Worm (Caenorhabditis elegans) whole organism, L1 larva: Measurements from ENCODE around the gene Y37D8A.19.

Experiments used
- C04F5.9 ChIP-seq: sonication (generic microtip); optimal IDR thresholded peaks from 2 replicates; lab custom pipeline; 2016; ENCODE audit warnings: missing genetic modification characterization, missing compliant biosample characterization
- F16B12.6 ChIP-seq: fragments of 150-350 bp; optimal IDR thresholded peaks from 2 replicates; lab custom pipeline; 2014; ENCODE audit warnings: missing biosample characterization, missing genetic modification characterization
- aha-1 ChIP-seq: fragments of 150-350 bp; optimal IDR thresholded peaks from 2 replicates; lab custom pipeline; 2014; ENCODE audit warnings: missing biosample characterization, missing genetic modification characterization
- blmp-1 ChIP-seq: fragments of 150-350 bp; optimal IDR thresholded peaks from 2 replicates; lab custom pipeline; 2014; ENCODE audit warnings: missing biosample characterization, missing genetic modification characterization
- ceh-82 ChIP-seq, 3 experiments: fragments of 150-350 bp in 1 of 3; sonication (generic microtip) in 2 of 3; optimal IDR thresholded peaks; 2 replicates each; lab custom pipeline; 2014 to 2017; ENCODE audit warnings: missing biosample characterization in 3 of 3, missing genetic modification characterization in 3 of 3
- ceh-90 ChIP-seq: sonication (generic microtip); optimal IDR thresholded peaks from 2 replicates; lab custom pipeline; 2016; ENCODE audit warnings: missing genetic modification characterization, missing compliant biosample characterization
- dpl-1 ChIP-seq, 3 experiments: fragments of 150-350 bp in 2 of 3; sonication (generic microtip) in 1 of 3; optimal IDR thresholded peaks; 2 replicates each; lab custom pipeline; 2014 to 2017; ENCODE audit warnings: missing biosample characterization in 3 of 3, missing genetic modification characterization in 3 of 3, missing genetic modification reagents in 3 of 3
- dsc-1 ChIP-seq: sonication (generic microtip); optimal IDR thresholded peaks from 2 replicates; lab custom pipeline; 2016; ENCODE audit warnings: mild to moderate bottlenecking, missing genetic modification characterization, missing compliant biosample characterization
- efl-1 ChIP-seq, 4 experiments: fragments of 150-350 bp; optimal IDR thresholded peaks in 3 of 4; peaks in 1 of 4; 1 replicate in 1 of 4; 2 replicates in 3 of 4; lab custom pipeline; 2014; ENCODE audit warnings: missing biosample characterization in 2 of 4, missing genetic modification characterization in 2 of 4, missing genetic modification reagents in 2 of 4
- elt-2 ChIP-seq: sonication (generic microtip); optimal IDR thresholded peaks from 2 replicates; lab custom pipeline; 2016; ENCODE audit warnings: missing genetic modification characterization, mild to moderate bottlenecking, inconsistent platforms, missing compliant biosample characterization, missing genetic modification reagents
- fkh-4 ChIP-seq: sonication (generic microtip); optimal IDR thresholded peaks from 2 replicates; lab custom pipeline; 2016; ENCODE audit warnings: missing compliant biosample characterization, missing genetic modification characterization, borderline replicate concordance
- fkh-8 ChIP-seq: sonication (generic microtip); optimal IDR thresholded peaks from 2 replicates; lab custom pipeline; 2016; ENCODE audit warnings: mild to moderate bottlenecking, missing genetic modification characterization, missing compliant biosample characterization
- fos-1 ChIP-seq: fragments of 150-350 bp; optimal IDR thresholded peaks from 2 replicates; lab custom pipeline; 2014; ENCODE audit warnings: missing biosample characterization, missing genetic modification characterization
- grh-1 ChIP-seq: fragments of 200-800 bp; sonication (Bioruptor generic); IDR thresholded peaks from 2 replicates; pipeline ENCODE4 v1.3.6; 2022; ENCODE audit warnings: missing genetic modification reagents, missing genetic modification characterization, missing compliant biosample characterization
- hpl-2 ChIP-seq: fragments of 150-350 bp; optimal IDR thresholded peaks from 2 replicates; lab custom pipeline; 2014; ENCODE audit warnings: missing biosample characterization, missing genetic modification reagents, missing genetic modification characterization
- irx-1 ChIP-seq: sonication (generic microtip); optimal IDR thresholded peaks from 2 replicates; lab custom pipeline; 2016; ENCODE audit warnings: missing genetic modification characterization, missing compliant biosample characterization
- jun-1 ChIP-seq: fragments of 150-350 bp; optimal IDR thresholded peaks from 2 replicates; lab custom pipeline; 2014; ENCODE audit warnings: missing biosample characterization, missing genetic modification reagents, missing genetic modification characterization
- lin-14 ChIP-seq: fragments of 200-800 bp; sonication (Bioruptor generic); optimal IDR thresholded peaks from 2 replicates; lab custom pipeline; 2018; ENCODE audit warnings: mild to moderate bottlenecking, missing genetic modification characterization, moderate library complexity, missing compliant biosample characterization
- lin-15B ChIP-seq: fragments of 150-350 bp; sonication (generic microtip); optimal IDR thresholded peaks from 3 replicates; lab custom pipeline; 2014; ENCODE audit warnings: missing biosample characterization, missing genetic modification characterization
- lin-35 ChIP-seq, 2 experiments: fragments of 150-350 bp; optimal IDR thresholded peaks; 2 replicates each; lab custom pipeline; 2014; ENCODE audit warnings: missing biosample characterization in 2 of 2, missing genetic modification characterization in 2 of 2, missing genetic modification reagents in 2 of 2
- lin-39 ChIP-seq: fragments of 150-350 bp; optimal IDR thresholded peaks from 2 replicates; lab custom pipeline; 2014; ENCODE audit warnings: missing biosample characterization, missing genetic modification reagents, missing genetic modification characterization
- lsy-2 ChIP-seq, 2 experiments: fragments of 150-350 bp; optimal IDR thresholded peaks; 2 replicates each; lab custom pipeline; 2014; ENCODE audit warnings: missing biosample characterization in 2 of 2, missing genetic modification characterization in 2 of 2
- mdl-1 ChIP-seq, 2 experiments: fragments of 150-350 bp; optimal IDR thresholded peaks; 2 replicates each; lab custom pipeline; 2014 to 2017; ENCODE audit warnings: missing biosample characterization in 2 of 2, missing genetic modification characterization in 2 of 2, inconsistent platforms in 1 of 2
- mep-1 ChIP-seq: fragments of 150-350 bp; optimal IDR thresholded peaks from 2 replicates; lab custom pipeline; 2014; ENCODE audit warnings: missing biosample characterization, missing genetic modification characterization
- nhr-11 ChIP-seq: fragments of 150-350 bp; optimal IDR thresholded peaks from 2 replicates; lab custom pipeline; 2014; ENCODE audit warnings: missing biosample characterization, missing genetic modification characterization
- nhr-12 ChIP-seq: sonication (generic microtip); optimal IDR thresholded peaks from 2 replicates; lab custom pipeline; 2017; ENCODE audit warnings: missing biosample characterization, missing genetic modification characterization
- nhr-19 ChIP-seq: fragments of 200-800 bp; sonication (Bioruptor generic); conservative IDR thresholded peaks from 2 replicates; pipeline ENCODE4 v1.3.6; 2022; ENCODE audit warnings: missing genetic modification characterization, missing compliant biosample characterization
- nhr-20 ChIP-seq: sonication (generic microtip); optimal IDR thresholded peaks from 2 replicates; lab custom pipeline; 2016; ENCODE audit warnings: mild to moderate bottlenecking, missing genetic modification characterization, missing compliant biosample characterization
- nhr-47 ChIP-seq: sonication (generic microtip); optimal IDR thresholded peaks from 2 replicates; lab custom pipeline; 2016; ENCODE audit warnings: mild to moderate bottlenecking, missing genetic modification characterization, moderate library complexity, missing compliant biosample characterization
- nhr-71 ChIP-seq: sonication (generic microtip); optimal IDR thresholded peaks from 2 replicates; lab custom pipeline; 2016; ENCODE audit warnings: mild to moderate bottlenecking, missing genetic modification characterization, moderate library complexity, missing compliant biosample characterization
- nhr-76 ChIP-seq: sonication (generic microtip); optimal IDR thresholded peaks from 2 replicates; lab custom pipeline; 2017; ENCODE audit warnings: missing biosample characterization, missing genetic modification characterization
- nhr-77 ChIP-seq: fragments of 150-350 bp; optimal IDR thresholded peaks from 2 replicates; lab custom pipeline; 2014; ENCODE audit warnings: missing biosample characterization, missing genetic modification characterization
- pqm-1 ChIP-seq: sonication (generic microtip); optimal IDR thresholded peaks from 3 replicates; lab custom pipeline; 2017; ENCODE audit warnings: missing biosample characterization, missing genetic modification characterization
- rnt-1 ChIP-seq: sonication (generic microtip); optimal IDR thresholded peaks from 2 replicates; lab custom pipeline; 2016; ENCODE audit warnings: mild to moderate bottlenecking, missing genetic modification characterization, moderate library complexity, missing compliant biosample characterization
- skn-1 ChIP-seq: fragments of 150-350 bp; optimal IDR thresholded peaks from 2 replicates; lab custom pipeline; 2014; ENCODE audit warnings: missing biosample characterization, missing genetic modification characterization
- snu-23 ChIP-seq: sonication (generic microtip); optimal IDR thresholded peaks from 2 replicates; lab custom pipeline; 2016; ENCODE audit warnings: missing genetic modification characterization, missing compliant biosample characterization
- sup-37 ChIP-seq: fragments of 200-800 bp; sonication (Bioruptor generic); optimal IDR thresholded peaks from 2 replicates; lab custom pipeline; 2018; ENCODE audit warnings: mild to moderate bottlenecking, missing genetic modification characterization, missing compliant biosample characterization
- swsn-7 ChIP-seq: sonication (generic microtip); optimal IDR thresholded peaks from 2 replicates; lab custom pipeline; 2016; ENCODE audit warnings: missing genetic modification characterization, missing compliant biosample characterization
- tbx-2 ChIP-seq: sonication (generic microtip); optimal IDR thresholded peaks from 2 replicates; lab custom pipeline; 2016; ENCODE audit warnings: missing genetic modification characterization, missing compliant biosample characterization
- unc-30 ChIP-seq: sonication (generic microtip); optimal IDR thresholded peaks from 2 replicates; lab custom pipeline; 2017; ENCODE audit warnings: missing biosample characterization, missing genetic modification characterization
- unc-86 ChIP-seq: sonication (generic microtip); optimal IDR thresholded peaks from 2 replicates; lab custom pipeline; 2016; ENCODE audit warnings: missing genetic modification characterization, missing compliant biosample characterization
- unc-98 ChIP-seq: fragments of 200-800 bp; sonication (Bioruptor generic); IDR thresholded peaks from 2 replicates; pipeline ENCODE4 v1.3.6; 2022; ENCODE audit warnings: missing genetic modification characterization, missing compliant biosample characterization
- xbp-1 ChIP-seq: sonication (generic microtip); optimal IDR thresholded peaks from 2 replicates; lab custom pipeline; 2016; ENCODE audit warnings: missing genetic modification characterization, missing compliant biosample characterization
- ztf-11 ChIP-seq, 2 experiments: sonication (generic microtip); optimal IDR thresholded peaks; 2 replicates each; lab custom pipeline; 2016 to 2017; ENCODE audit warnings: missing genetic modification characterization in 2 of 2, missing biosample characterization in 1 of 2, missing compliant biosample characterization in 1 of 2
- ztf-4 ChIP-seq: fragments of 150-350 bp; optimal IDR thresholded peaks from 2 replicates; lab custom pipeline; 2014; ENCODE audit warnings: missing biosample characterization, missing genetic modification characterization

The Y37D8A.19 gene

DNA sequence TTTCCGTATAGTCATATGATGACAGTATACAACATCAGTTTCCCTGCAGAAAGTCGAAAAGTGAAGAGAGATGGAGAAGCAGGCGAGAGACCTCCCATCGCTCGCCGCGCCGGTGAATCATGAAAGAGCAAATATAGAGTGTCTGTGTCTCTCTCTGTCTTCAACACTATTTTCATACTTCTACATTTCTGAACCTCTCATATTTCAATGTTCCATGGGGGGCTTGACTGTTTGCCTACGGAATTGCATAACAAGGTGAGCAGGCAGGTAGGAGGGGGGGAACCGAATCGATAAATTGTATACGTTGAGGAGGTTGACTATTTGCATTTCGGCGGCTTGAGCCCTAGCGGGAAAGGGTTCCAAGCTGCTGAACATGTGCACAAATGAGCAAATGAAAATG is 9.8 kb upstream of the Y37D8A.19 start:
- TF ChIP-seq fos-1 (tag; lab: Kevin White, UChicago) (peak; percentile 28), efl-1 (optimal IDR thresholded peaks at IDR 0.05; lab: Kevin White, UChicago) (peak; percentile 17 to 26), efl-1 (GFP tag; optimal IDR thresholded peaks at IDR 0.05 in 1 of 2; lab: Kevin White, UChicago) (peak in 1 of 2 experiments; percentile 53), ceh-90 (no peak), unc-30 (no peak), unc-86 (tag; lab: Kevin White, UChicago) (no peak), lin-15B (tag; lab: Kevin White, UChicago) (no peak), lin-35 (GFP tag; optimal IDR thresholded peaks at IDR 0.05; lab: Kevin White, UChicago) (peak in 1 of 2 experiments; percentile 41), nhr-71 (tag; lab: Kevin White, UChicago) (peak; percentile 10), elt-2 (tag; lab: Kevin White, UChicago) (peak; percentile 13), dsc-1 (tag; lab: Kevin White, UChicago) (no peak), nhr-19 (GFP tag; lab: Robert Waterston, UW) (no peak), skn-1 (tag; lab: Kevin White, UChicago) (peak; percentile 37), grh-1 (no peak), aha-1 (no peak), fkh-8 (tag; lab: Kevin White, UChicago) (no peak), C04F5.9 (no peak), lsy-2 (tag; optimal IDR thresholded peaks at IDR 0.05; lab: Kevin White, UChicago) (peak in 1 of 2 experiments; percentile 45), lin-14 (GFP tag; lab: Kevin White, UChicago) (peak; percentile 53), hpl-2 (no peak), jun-1 (tag; lab: Kevin White, UChicago) (peak; percentile 70), mdl-1 (tag; optimal IDR thresholded peaks at IDR 0.05; lab: Kevin White, UChicago) (no peak), nhr-11 (tag; lab: Kevin White, UChicago) (no peak), ztf-11 (tag; optimal IDR thresholded peaks at IDR 0.05; lab: Kevin White, UChicago) (no peak), fkh-4 (tag; lab: Kevin White, UChicago) (no peak), nhr-20 (tag; lab: Kevin White, UChicago) (no peak), ztf-4 (tag; lab: Kevin White, UChicago) (no peak), tbx-2 (tag; lab: Kevin White, UChicago) (peak; percentile 8), rnt-1 (tag; lab: Kevin White, UChicago) (no peak), nhr-77 (tag; lab: Kevin White, UChicago) (peak; percentile 52)
- TF ChIP-seq, all 84 proteins: peak for 11

DNA sequence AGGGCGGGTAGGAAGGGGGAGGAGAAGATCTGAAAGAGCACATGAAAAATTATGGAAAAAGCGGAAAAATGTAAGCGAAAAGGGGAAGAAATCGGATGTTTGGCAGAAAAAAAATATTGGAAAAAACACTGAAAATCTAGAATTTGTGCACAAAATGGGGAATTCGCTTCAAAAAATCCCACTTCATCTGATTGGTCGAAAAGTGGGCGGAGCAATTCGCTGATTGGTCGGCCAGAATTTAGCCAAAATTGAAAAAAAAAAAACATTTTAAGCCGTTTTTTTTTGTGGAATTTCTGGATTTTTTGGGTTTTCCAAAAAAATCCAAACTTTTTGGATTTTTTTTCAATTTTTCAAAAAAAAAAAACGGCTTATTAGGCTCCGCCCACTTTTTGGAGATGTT is 8.9 kb upstream of the Y37D8A.19 start:
- no peak for TF ChIP-seq jun-1 (tag; lab: Kevin White, UChicago)
- no peak for TF ChIP-seq hpl-2
- TF ChIP-seq lin-39 (tag; lab: Kevin White, UChicago), result no peak
- TF ChIP-seq lsy-2 (tag; optimal IDR thresholded peaks at IDR 0.05; lab: Kevin White, UChicago), result no peak
- no peak for TF ChIP-seq rnt-1 (tag; lab: Kevin White, UChicago)
- no peak for TF ChIP-seq nhr-11 (tag; lab: Kevin White, UChicago)
- TF ChIP-seq nhr-76 (tag; lab: Kevin White, UChicago), result no peak
- no peak for TF ChIP-seq nhr-12 (tag; lab: Kevin White, UChicago)
- TF ChIP-seq unc-98 (GFP tag; lab: Robert Waterston, UW), result no peak
- no peak for TF ChIP-seq fkh-4 (tag; lab: Kevin White, UChicago)
- no peak for TF ChIP-seq sup-37 (GFP tag; lab: Kevin White, UChicago)

DNA sequence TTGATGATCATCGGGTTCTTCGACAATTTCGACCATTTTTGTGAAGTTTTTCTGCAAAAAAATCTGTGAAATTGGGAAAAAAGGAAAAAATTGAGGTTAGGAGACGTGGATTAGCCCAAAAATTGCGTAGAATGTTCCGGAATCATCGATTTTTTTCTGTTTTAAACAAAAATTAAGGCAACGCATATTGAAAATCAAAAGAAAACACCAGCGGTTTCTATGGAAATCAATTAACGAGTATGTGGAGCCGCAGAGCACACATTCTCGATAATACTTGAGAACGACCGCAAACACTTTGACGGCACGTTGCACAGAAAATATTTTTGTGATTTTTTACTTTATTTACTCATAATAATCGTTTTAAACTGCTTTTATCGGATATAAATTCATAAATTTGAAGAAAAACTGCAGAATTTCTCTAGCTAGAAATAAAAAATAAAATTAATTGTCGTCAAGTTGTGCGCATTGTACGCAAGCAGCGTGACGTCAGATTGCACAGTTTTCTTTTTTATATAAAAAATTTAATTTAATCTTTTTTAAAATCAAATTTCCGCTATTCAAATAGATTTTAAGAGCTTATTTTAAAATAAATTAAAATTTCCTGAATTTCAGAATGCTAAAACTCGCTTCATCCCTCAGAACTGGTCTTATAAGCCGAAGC is 3.6 kb upstream of the Y37D8A.19 start, which contains the start of the genes npp-25 and mrps-10:
Gene npp-25, minus strand, starts transcription at position 51 of the 661 bp plus-strand sequence.
Gene mrps-10, plus strand, starts transcription at position 611 of the 661 bp plus-strand sequence.
- TF ChIP-seq dsc-1 (tag; lab: Kevin White, UChicago), result peak; percentile 41
- TF ChIP-seq nhr-71 (tag; lab: Kevin White, UChicago), result peak; percentile 29
- TF ChIP-seq F16B12.6 (tag; lab: Kevin White, UChicago), result peak; percentile 82
- peak; percentile 44 to 78 for TF ChIP-seq lsy-2 (tag; optimal IDR thresholded peaks at IDR 0.05; lab: Kevin White, UChicago)
- TF ChIP-seq nhr-47 (tag; lab: Kevin White, UChicago), result peak; percentile 53
- TF ChIP-seq unc-86 (tag; lab: Kevin White, UChicago), result peak; percentile 7
- TF ChIP-seq xbp-1, result peak; percentile 31
- TF ChIP-seq fkh-8 (tag; lab: Kevin White, UChicago), result peak; percentile 44
- TF ChIP-seq snu-23 (GFP tag; lab: Kevin White, UChicago), result peak; percentile 25
- TF ChIP-seq dpl-1 (GFP tag; optimal IDR thresholded peaks at IDR 0.05; lab: Kevin White, UChicago), result peak; percentile 13 to 51 (median 16)
- TF ChIP-seq nhr-11 (tag; lab: Kevin White, UChicago), result no peak
- no peak for TF ChIP-seq pqm-1 (tag; lab: Kevin White, UChicago)
- TF ChIP-seq mep-1 (tag; lab: Kevin White, UChicago), result peak; percentile 28
- TF ChIP-seq swsn-7, result peak; percentile 18
- no peak for TF ChIP-seq ceh-82 (tag; optimal IDR thresholded peaks at IDR 0.05; lab: Kevin White, UChicago)
- TF ChIP-seq irx-1, result no peak
- peak; percentile 28 to 57 for TF ChIP-seq efl-1 (optimal IDR thresholded peaks at IDR 0.05; lab: Kevin White, UChicago)
- TF ChIP-seq efl-1 (GFP tag; optimal IDR thresholded peaks at IDR 0.05 in 1 of 2; lab: Kevin White, UChicago), result peak; percentile 57 to 91
- TF ChIP-seq lin-35 (GFP tag; optimal IDR thresholded peaks at IDR 0.05; lab: Kevin White, UChicago), result peak; percentile 40 to 43
- TF ChIP-seq blmp-1, result peak; percentile 17
- TF ChIP-seq tbx-2 (tag; lab: Kevin White, UChicago), result peak; percentile 1
